Worm (Caenorhabditis elegans): ENCODE measurements around the gene ppgn-1.

- no peak for TF ChIP-seq lin-32 (GFP tag; optimal IDR thresholded peaks at IDR 0.05)
- no peak for TF ChIP-seq lsy-2 (tag; optimal IDR thresholded peaks at IDR 0.05)
- no peak for TF ChIP-seq nhr-237 (tag; optimal IDR thresholded peaks at IDR 0.05)
Observed at ce11 chrIV:2296639-2297038, 52.1 kb downstream of the ppgn-1 start.

Measured in whole organism, mixed stage, embryonic.